Worm (Caenorhabditis elegans): ENCODE results near the gene ztf-9.

ce11 chrV:9713532-9713931, 21.6 kb upstream of the ztf-9 start, which contains the start of gene F40F9.10:
- TF ChIP-seq cog-1 (tag; optimal IDR thresholded peaks at IDR 0.05) (no peak), ztf-29 (GFP tag; IDR thresholded peaks at IDR 0.05) (no peak), T22C8.4 (GFP tag; IDR thresholded peaks at IDR 0.05) (no peak), klf-2 (GFP tag; conservative IDR thresholded peaks at IDR 0.05) (no peak), med-1 (GFP tag; optimal IDR thresholded peaks at IDR 0.05; ENCODE audit: insufficient read depth) (no peak), ref-1 (GFP tag; conservative IDR thresholded peaks at IDR 0.05) (no peak), tab-1 (GFP tag; IDR thresholded peaks at IDR 0.05) (no peak), ztf-23 (GFP tag; IDR thresholded peaks at IDR 0.05) (no peak), flt-1 (GFP tag; IDR thresholded peaks at IDR 0.05) (no peak)

Measured in whole organism, midembryonic.